Worm (Caenorhabditis elegans) whole organism, L3 larva: ENCODE measurements around the gene twk-44.

ENCODE experiments used
- fkh-10 ChIP-seq: sonication (generic microtip); optimal IDR thresholded peaks from 2 replicates; lab custom pipeline; 2017; ENCODE audit warnings: missing biosample characterization, missing genetic modification reagents, missing genetic modification characterization
- mdl-1 ChIP-seq: fragments of 150-350 bp; optimal IDR thresholded peaks from 2 replicates; lab custom pipeline; 2014; ENCODE audit warnings: missing biosample characterization, missing genetic modification characterization
- nhr-28 ChIP-seq: fragments of 150-350 bp; optimal IDR thresholded peaks from 2 replicates; lab custom pipeline; 2014; ENCODE audit warnings: missing biosample characterization, missing genetic modification characterization
- nhr-77 ChIP-seq: fragments of 150-350 bp; optimal IDR thresholded peaks from 2 replicates; lab custom pipeline; 2014; ENCODE audit warnings: missing biosample characterization, missing genetic modification characterization
- pha-4 ChIP-seq: fragments of 150-350 bp; optimal IDR thresholded peaks from 2 replicates; lab custom pipeline; 2014; ENCODE audit warnings: missing biosample characterization, missing genetic modification reagents, missing genetic modification characterization

ce11 chrX:11603234-11604108 is 23.4 kb downstream of the twk-44 start:
- TF ChIP-seq pha-4 (tag; lab: Kevin White, UChicago) (peak; percentile 5), nhr-77 (peak; percentile 67), nhr-28 (tag; lab: Kevin White, UChicago) (no peak), fkh-10 (GFP tag; lab: Kevin White, UChicago) (no peak), mdl-1 (tag; lab: Kevin White, UChicago) (no peak)
